Worm (Caenorhabditis elegans): ENCODE results near the gene nex-2.
A peak's percentile ranks its signal among the peaks of the same experiment; 100 is the strongest.

The nex-2 gene

ce11 chrIII:10330372-10331062 lies at the start of gene nex-2:
Gene nex-2, minus strand, starts transcription at chrIII:10330422.
- TF ChIP-seq flt-1 (GFP tag; IDR thresholded peaks at IDR 0.05) (no peak), cog-1 (tag; optimal IDR thresholded peaks at IDR 0.05) (no peak), ztf-29 (GFP tag; IDR thresholded peaks at IDR 0.05) (no peak), med-1 (GFP tag; optimal IDR thresholded peaks at IDR 0.05; ENCODE audit: insufficient read depth) (no peak), T22C8.4 (GFP tag; IDR thresholded peaks at IDR 0.05) (no peak), ztf-23 (GFP tag; IDR thresholded peaks at IDR 0.05) (no peak), ref-1 (GFP tag; conservative IDR thresholded peaks at IDR 0.05) (no peak), klf-2 (GFP tag; conservative IDR thresholded peaks at IDR 0.05) (no peak), tab-1 (GFP tag; IDR thresholded peaks at IDR 0.05) (no peak)

ce11 chrIII:10379632-10380031 lies 49.4 kb upstream of the nex-2 start:
- TF ChIP-seq ref-1 (GFP tag; conservative IDR thresholded peaks at IDR 0.05) (no peak), klf-2 (GFP tag; conservative IDR thresholded peaks at IDR 0.05) (no peak), tab-1 (GFP tag; IDR thresholded peaks at IDR 0.05) (no peak), ztf-23 (GFP tag; IDR thresholded peaks at IDR 0.05) (no peak), med-1 (GFP tag; optimal IDR thresholded peaks at IDR 0.05; ENCODE audit: insufficient read depth) (no peak), flt-1 (GFP tag; IDR thresholded peaks at IDR 0.05) (no peak), T22C8.4 (GFP tag; IDR thresholded peaks at IDR 0.05) (no peak), ztf-29 (GFP tag; IDR thresholded peaks at IDR 0.05) (no peak), cog-1 (tag; optimal IDR thresholded peaks at IDR 0.05) (no peak)

DNA sequence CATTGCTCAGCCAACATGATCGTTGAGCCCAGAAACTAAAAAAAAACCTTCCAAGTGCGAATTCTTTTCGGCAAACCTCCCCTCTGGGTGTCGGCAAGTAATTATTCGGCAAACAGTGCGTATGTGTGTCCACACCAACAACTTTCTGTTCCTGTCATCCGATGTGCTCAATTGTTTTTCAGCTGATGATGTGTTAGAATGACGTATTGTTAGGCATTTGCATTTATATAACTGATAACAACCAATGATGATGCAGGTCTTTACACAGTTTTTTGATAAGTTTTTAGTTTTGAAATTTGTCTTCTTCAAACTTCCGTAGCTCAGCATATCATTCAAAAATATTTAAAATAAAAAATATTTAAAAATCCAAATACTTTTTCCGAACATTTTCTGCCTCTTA lies 48.7 kb upstream of the nex-2 start:
- TF ChIP-seq klf-2 (GFP tag; conservative IDR thresholded peaks at IDR 0.05) (no peak), ztf-29 (GFP tag; IDR thresholded peaks at IDR 0.05) (no peak), tab-1 (GFP tag; IDR thresholded peaks at IDR 0.05) (no peak)

DNA sequence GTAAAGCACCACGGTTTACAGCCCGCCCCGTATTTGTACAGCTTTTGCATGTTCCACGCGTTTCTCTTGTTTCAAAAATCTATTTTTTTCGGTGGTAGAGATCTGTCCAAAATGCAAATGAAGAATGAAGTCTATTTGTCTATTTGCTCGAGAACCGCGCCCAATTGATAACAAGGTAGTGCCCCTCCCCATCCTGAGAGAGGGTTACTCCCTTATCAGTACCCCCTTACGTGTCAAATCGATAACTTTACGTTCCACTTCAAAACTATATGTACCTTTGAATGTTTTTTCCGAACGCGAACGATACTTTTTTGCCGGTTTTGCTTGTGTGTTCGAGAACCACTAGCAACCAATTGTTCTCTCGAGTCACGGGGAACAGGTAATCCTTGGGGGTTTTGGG lies 45.8 kb upstream of the nex-2 start:
- TF ChIP-seq ztf-29 (GFP tag; IDR thresholded peaks at IDR 0.05), result no peak
- TF ChIP-seq med-1 (GFP tag; optimal IDR thresholded peaks at IDR 0.05; ENCODE audit: insufficient read depth), result no peak

DNA sequence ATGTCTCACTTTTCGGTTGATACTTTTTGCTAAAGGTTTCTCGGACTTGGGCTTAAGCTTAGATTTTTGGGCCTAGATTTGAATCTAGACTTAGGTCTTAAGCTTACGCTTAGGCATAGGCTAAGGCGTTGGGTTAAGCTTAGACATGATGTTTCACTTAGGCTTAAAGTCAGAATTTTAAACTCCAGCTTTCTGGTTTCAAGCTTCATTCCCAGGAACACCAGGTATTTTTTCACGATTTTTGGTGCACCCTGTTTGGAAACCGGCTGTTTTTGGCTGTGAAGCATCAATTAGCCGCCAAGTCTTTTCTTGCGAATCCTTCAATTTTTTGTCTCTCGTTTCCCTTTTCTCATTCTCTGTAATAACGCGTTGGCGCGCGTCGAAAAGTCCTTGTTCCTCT lies 43.6 kb upstream of the nex-2 start:
- TF ChIP-seq flt-1 (GFP tag; IDR thresholded peaks at IDR 0.05) (no peak), ztf-23 (GFP tag; IDR thresholded peaks at IDR 0.05) (no peak), med-1 (GFP tag; optimal IDR thresholded peaks at IDR 0.05; ENCODE audit: insufficient read depth) (no peak), T22C8.4 (GFP tag; IDR thresholded peaks at IDR 0.05) (no peak), tab-1 (GFP tag; IDR thresholded peaks at IDR 0.05) (no peak), ref-1 (GFP tag; conservative IDR thresholded peaks at IDR 0.05) (no peak), ztf-29 (GFP tag; IDR thresholded peaks at IDR 0.05) (no peak), klf-2 (GFP tag; conservative IDR thresholded peaks at IDR 0.05) (no peak), cog-1 (tag; optimal IDR thresholded peaks at IDR 0.05) (no peak)

- no peak for TF ChIP-seq tab-1 (GFP tag; IDR thresholded peaks at IDR 0.05)
- peak; percentile 32; the same call in 1 of the 2 replicates for TF ChIP-seq T22C8.4 (GFP tag; IDR thresholded peaks at IDR 0.05)
- no peak for TF ChIP-seq ztf-23 (GFP tag; IDR thresholded peaks at IDR 0.05)
Measured at ce11 chrIII:10367355-10367909, 37.2 kb upstream of the nex-2 start.

DNA sequence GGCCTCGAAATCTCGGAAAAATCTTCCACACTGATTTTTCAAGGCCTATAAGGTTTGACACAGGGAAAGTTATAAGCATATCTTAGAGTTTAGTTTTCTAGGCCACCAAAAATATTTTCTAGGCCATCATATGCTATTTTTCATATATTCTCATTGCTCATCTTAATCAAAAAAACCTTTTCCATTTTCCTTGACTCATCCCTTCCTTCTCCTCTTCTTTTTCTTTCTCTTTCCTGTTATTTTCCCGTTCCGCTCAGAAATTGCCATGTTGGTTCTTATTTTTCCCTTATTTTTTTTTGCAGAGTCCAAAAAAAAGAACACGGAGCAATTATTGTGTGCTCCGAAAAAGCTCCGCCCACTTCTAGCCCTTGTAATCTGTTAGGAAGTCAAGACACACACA lies 34.4 kb upstream of the nex-2 start, which contains the start of gene tbc-8:
Gene tbc-8 (plus strand): TSS at position 301 of the 400 bp plus-strand sequence.
- TF ChIP-seq klf-2 (GFP tag; conservative IDR thresholded peaks at IDR 0.05) (no peak), cog-1 (tag; optimal IDR thresholded peaks at IDR 0.05) (no peak)

- TF ChIP-seq ref-1 (GFP tag; conservative IDR thresholded peaks at IDR 0.05), result no peak
- TF ChIP-seq klf-2 (GFP tag; conservative IDR thresholded peaks at IDR 0.05), result no peak
- no peak for TF ChIP-seq tab-1 (GFP tag; IDR thresholded peaks at IDR 0.05)
- TF ChIP-seq cog-1 (tag; optimal IDR thresholded peaks at IDR 0.05), result no peak
- TF ChIP-seq T22C8.4 (GFP tag; IDR thresholded peaks at IDR 0.05), result no peak
- TF ChIP-seq flt-1 (GFP tag; IDR thresholded peaks at IDR 0.05), result no peak
- TF ChIP-seq med-1 (GFP tag; optimal IDR thresholded peaks at IDR 0.05; ENCODE audit: insufficient read depth), result no peak
- TF ChIP-seq ztf-29 (GFP tag; IDR thresholded peaks at IDR 0.05), result no peak
- TF ChIP-seq ztf-23 (GFP tag; IDR thresholded peaks at IDR 0.05), result no peak
Measured at ce11 chrIII:10362920-10363319, 32.7 kb upstream of the nex-2 start.

DNA sequence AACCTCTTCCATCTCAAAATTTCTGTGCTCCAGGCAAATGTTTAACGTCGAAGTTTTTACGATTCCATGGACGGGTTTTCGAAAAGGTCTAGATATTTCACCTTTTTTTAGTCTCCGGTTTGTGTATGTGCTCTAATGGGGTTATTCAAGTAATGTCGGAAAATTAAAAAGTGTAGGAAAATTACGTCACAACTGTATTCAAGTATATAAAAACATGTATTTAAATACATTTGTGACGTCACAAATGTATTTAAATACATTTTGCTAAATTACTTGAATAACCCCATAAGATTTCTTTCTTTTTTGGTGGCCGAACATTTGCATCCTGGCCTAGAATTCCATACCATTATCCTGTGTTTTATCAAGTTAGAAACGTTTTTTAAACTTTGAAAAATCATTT lies 31.2 kb upstream of the nex-2 start:
- TF ChIP-seq ztf-23 (GFP tag; IDR thresholded peaks at IDR 0.05) (no peak), cog-1 (tag; optimal IDR thresholded peaks at IDR 0.05) (no peak), T22C8.4 (GFP tag; IDR thresholded peaks at IDR 0.05) (no peak), ref-1 (GFP tag; conservative IDR thresholded peaks at IDR 0.05) (no peak), flt-1 (GFP tag; IDR thresholded peaks at IDR 0.05) (no peak), klf-2 (GFP tag; conservative IDR thresholded peaks at IDR 0.05) (no peak), ztf-29 (GFP tag; IDR thresholded peaks at IDR 0.05) (no peak), med-1 (GFP tag; optimal IDR thresholded peaks at IDR 0.05; ENCODE audit: insufficient read depth) (no peak), tab-1 (GFP tag; IDR thresholded peaks at IDR 0.05) (no peak)

DNA sequence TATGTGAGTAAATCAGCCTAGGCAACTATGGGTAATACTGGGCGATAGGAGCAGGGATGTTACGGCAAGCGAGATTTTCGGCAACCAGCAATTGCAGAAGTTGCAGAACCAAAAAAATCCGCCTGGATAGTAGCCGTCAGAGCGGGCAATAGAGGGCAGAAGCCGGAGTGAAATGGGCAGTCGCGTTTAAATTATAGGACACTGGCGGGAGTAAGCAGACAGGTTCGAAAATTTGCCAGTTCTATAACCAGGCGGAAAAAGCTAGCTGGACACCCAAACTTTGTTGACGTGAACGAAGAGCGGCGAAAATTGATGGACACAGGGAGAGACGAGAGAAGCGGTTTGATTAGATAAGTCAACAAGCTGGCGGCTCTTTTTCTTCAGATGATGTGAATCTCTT lies 29.7 kb upstream of the nex-2 start:
- no peak for TF ChIP-seq ztf-29 (GFP tag; IDR thresholded peaks at IDR 0.05)
- no peak for TF ChIP-seq flt-1 (GFP tag; IDR thresholded peaks at IDR 0.05)
- TF ChIP-seq cog-1 (tag; optimal IDR thresholded peaks at IDR 0.05), result no peak
- no peak for TF ChIP-seq med-1 (GFP tag; optimal IDR thresholded peaks at IDR 0.05; ENCODE audit: insufficient read depth)
- no peak for TF ChIP-seq ztf-23 (GFP tag; IDR thresholded peaks at IDR 0.05)
- TF ChIP-seq ref-1 (GFP tag; conservative IDR thresholded peaks at IDR 0.05), result no peak
- no peak for TF ChIP-seq klf-2 (GFP tag; conservative IDR thresholded peaks at IDR 0.05)
- no peak for TF ChIP-seq tab-1 (GFP tag; IDR thresholded peaks at IDR 0.05)
- no peak for TF ChIP-seq T22C8.4 (GFP tag; IDR thresholded peaks at IDR 0.05)

Data from whole organism, midembryonic.